Fruit fly (Drosophila melanogaster) S2 (cell line): Measurements from ENCODE around the gene CG43796.

Source experiments
- CG8478 ChIP-seq: fragments of >200 bp; optimal IDR thresholded peaks from 2 replicates; lab custom pipeline; 2018
- CTCF ChIP-seq, 2 experiments: fragments of >200 bp; optimal IDR thresholded peaks; 2 replicates each; lab custom pipeline; 2018

DNA sequence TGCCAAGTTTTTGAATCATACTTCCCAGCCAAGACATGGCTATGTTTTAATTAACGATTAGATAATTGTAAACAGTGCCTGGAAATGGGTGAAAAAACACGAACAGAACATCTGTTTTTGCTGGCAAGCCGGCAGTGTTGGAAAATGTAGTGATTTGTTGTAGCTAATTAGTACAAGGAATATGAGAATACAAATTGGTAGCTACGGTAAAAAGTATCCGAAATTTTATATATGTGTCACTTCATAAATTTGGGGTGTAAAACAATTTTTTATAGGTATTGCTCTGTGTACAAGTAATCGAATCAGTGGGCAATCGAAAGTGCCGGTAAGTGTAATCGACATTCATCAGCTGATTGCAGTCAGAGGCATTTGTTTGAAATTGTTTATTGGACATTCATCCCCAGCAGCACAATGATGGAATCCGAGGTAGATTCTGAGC lies 35.1 kb downstream of the CG43796 start, which contains the start of the genes mRpL51 and Uba4:
- TF ChIP-seq CG8478 (lab: Kevin White, UChicago), result no peak
- no peak for TF ChIP-seq CTCF (optimal IDR thresholded peaks at IDR 0.05; lab: Kevin White, UChicago)
